Fruit fly (Drosophila melanogaster) Kc167 (cell line): Measurements from ENCODE around the gene mIF2.

Experiments
- Myc ChIP-seq: fragments of >200 bp; optimal IDR thresholded peaks from 2 replicates; lab custom pipeline; 2017; ENCODE audit warnings: missing external identifiers
- Sin3A ChIP-seq: fragments of >200 bp; optimal IDR thresholded peaks from 2 replicates; lab custom pipeline; 2018; ENCODE audit warnings: missing external identifiers
- insv ChIP-seq: fragments of >200 bp; optimal IDR thresholded peaks from 3 replicates; lab custom pipeline; 2018; ENCODE audit warnings: missing external identifiers
- psq ChIP-seq: fragments of >200 bp; optimal IDR thresholded peaks from 2 replicates; lab custom pipeline; 2017; ENCODE audit warnings: missing external identifiers
- ttk ChIP-seq: sonication (Bioruptor generic); optimal IDR thresholded peaks from 2 replicates; lab custom pipeline; 2017; ENCODE audit warnings: missing external identifiers

DNA sequence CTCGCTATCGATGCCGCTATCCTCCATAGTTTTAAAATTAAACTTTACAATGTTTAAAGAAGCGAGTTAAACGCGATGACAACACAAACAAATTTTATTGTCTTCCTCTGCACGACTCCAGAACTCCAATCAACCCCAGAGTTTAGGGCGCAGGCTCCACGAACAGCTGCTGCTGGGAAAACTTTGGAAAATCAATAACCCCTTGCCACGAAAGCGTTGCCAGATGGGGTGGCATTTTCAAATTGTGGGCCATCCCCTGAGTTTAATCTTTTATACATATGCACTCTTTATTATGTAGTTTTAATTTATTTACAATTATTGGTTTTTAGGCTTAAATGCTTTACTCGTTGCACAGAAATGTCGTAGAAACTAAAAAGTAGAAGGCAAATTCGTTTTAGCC, 24.2 kb downstream of the mIF2 start, which contains the start of gene CG31051:
- TF ChIP-seq Sin3A (lab: Kevin White, UChicago) = no peak
- no peak for TF ChIP-seq Myc (lab: Kevin White, UChicago)
- TF ChIP-seq psq (lab: Kevin White, UChicago) = no peak
- no peak for TF ChIP-seq ttk (lab: Kevin White, UChicago)
- no peak for TF ChIP-seq insv (lab: Kevin White, UChicago)
